Fruit fly (Drosophila melanogaster): ENCODE results near the gene CG42554.
"Not testable (repeated sequence)": the region's sequence is repeated elsewhere in the genome, so short reads cannot be mapped to it uniquely, and the experiment has no call there.

The CG42554 gene

DNA sequence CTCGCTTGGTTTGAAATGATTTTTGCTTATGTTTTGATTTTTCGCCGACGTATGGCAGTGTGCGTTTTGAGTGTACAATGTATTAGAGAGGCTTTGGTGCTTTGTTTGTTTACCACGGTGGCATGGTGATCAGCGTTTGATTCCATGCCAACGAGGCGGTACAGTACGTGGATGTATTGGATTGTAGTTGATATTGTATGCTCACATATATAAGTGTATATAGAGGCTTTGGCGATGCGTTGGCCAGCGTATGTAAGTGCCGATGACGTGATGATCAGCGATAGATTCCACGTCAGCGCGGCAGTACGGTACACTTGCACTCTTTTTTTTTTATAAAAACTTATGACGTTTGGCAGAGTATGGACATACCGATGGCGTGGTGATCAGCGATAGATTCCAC, 29.6 kb downstream of the CG42554 start, which contains the start of gene CG12502:
Gene CG12502 (plus strand): TSS at position 301 of the 400 bp plus-strand sequence.
- not testable (repeated sequence) for TF ChIP-seq CG8478, CTCF (optimal IDR thresholded peaks at IDR 0.05)

dm6 chr3L:868800-869199, 33.3 kb downstream of the CG42554 start:
- TF ChIP-seq CG8478 (optimal IDR thresholded peaks at IDR 0.05) (no peak), CTCF (optimal IDR thresholded peaks at IDR 0.05) (peak in 1 of 2 experiments; percentile 25)

- peak in 1 of 2 experiments; percentile 38 for TF ChIP-seq CTCF (optimal IDR thresholded peaks at IDR 0.05)
- no peak for TF ChIP-seq CG8478 (optimal IDR thresholded peaks at IDR 0.05)
Measured at dm6 chr3L:871713-872112, 36.2 kb downstream of the CG42554 start, which contains the start of gene Usp10. Usp10 (plus strand) TSS chr3L:871899.

- no peak for TF ChIP-seq CG8478 (optimal IDR thresholded peaks at IDR 0.05)
- no peak for TF ChIP-seq CTCF (optimal IDR thresholded peaks at IDR 0.05)
Measured at dm6 chr3L:872389-872972, 37.0 kb downstream of the CG42554 start.

dm6 chr3L:875416-876011, 40.0 kb downstream of the CG42554 start:
- no peak for TF ChIP-seq CG8478 (optimal IDR thresholded peaks at IDR 0.05)
- TF ChIP-seq CTCF (optimal IDR thresholded peaks at IDR 0.05): no peak

dm6 chr3L:876087-876486, 40.6 kb downstream of the CG42554 start:
- TF ChIP-seq CG8478 (optimal IDR thresholded peaks at IDR 0.05): no peak
- TF ChIP-seq CTCF (optimal IDR thresholded peaks at IDR 0.05): no peak

DNA sequence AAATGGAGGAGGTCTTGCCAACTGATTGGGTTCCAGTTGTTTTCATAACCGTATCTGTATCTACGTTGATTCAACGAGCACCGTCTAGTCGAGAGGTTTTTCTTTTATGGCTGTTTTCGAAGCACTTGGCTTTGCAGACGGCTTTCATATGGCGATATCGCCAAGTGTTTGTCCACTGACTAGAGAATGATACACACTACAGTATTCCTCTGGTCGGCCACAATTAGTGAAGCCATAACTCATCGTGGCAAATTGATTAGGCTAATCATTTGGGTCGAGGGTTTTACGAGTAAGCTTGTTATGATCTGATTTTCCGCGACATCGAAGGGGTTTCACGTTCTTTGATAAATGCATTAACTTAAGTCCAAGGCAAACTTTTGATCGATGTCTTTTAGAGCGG, 41.2 kb downstream of the CG42554 start:
- TF ChIP-seq CTCF (optimal IDR thresholded peaks at IDR 0.05): no peak
- TF ChIP-seq CG8478 (optimal IDR thresholded peaks at IDR 0.05): no peak

DNA sequence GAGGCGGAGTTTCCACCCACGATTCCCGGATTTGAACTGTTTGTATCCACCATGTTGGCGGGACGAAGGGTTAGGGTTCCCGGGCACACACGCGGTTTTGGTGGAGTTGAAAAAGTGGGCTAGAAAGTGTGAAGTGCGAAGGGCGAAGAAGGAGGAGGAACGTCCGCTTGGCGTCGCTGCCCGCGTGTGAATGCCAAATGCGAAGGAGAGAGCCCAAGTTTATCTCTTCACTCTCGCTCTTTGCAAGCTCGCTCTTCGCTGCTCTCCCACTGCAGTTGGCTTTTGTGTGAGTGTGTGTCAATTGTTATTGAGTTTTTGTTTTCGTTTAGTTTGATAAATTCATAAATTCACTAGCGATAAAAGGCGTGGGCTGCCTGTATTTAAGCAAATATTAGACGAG, 45.4 kb downstream of the CG42554 start:
- TF ChIP-seq CTCF (optimal IDR thresholded peaks at IDR 0.05) (no peak), CG8478 (optimal IDR thresholded peaks at IDR 0.05) (no peak)

DNA sequence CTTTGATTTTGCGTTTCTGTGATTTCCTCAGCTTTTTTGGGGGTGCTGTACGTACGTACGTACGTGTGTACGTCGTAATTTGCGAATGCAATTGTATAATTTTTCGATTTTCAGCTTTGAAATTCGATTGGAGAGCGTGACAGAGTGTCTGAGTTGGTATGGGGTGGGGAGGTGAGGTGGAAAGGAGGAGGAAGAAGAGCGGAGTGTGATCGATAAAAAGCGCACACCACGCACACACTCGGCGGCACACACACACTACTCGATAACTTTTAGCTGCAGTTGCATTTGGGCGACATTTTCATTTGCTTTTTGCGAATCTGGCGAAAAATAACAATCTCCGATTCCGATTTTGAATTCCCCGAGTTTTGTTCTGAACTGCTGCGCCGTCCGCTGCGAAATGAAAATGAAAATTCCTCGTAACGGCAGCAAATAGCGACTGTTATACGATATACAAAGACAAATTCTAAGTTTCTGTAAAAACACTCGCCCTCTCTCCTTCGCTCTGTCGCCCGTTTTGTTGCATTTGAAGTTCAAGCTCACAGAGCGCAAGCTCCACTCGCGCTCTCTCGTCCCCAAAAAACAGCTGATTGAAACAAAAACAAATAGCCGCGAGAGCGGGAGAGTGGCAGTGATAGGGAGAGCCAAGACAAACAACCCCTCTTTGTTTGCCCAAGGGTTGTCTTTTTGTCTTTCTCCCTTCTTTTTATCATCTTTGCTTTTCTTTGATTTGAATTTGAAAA, 46.2 kb downstream of the CG42554 start, which contains the start of gene CG13907:
Gene CG13907 (minus strand): TSS at position 518 of the 740 bp plus-strand sequence.
- no peak for TF ChIP-seq CG8478 (optimal IDR thresholded peaks at IDR 0.05)
- no peak for TF ChIP-seq CTCF (optimal IDR thresholded peaks at IDR 0.05)

DNA sequence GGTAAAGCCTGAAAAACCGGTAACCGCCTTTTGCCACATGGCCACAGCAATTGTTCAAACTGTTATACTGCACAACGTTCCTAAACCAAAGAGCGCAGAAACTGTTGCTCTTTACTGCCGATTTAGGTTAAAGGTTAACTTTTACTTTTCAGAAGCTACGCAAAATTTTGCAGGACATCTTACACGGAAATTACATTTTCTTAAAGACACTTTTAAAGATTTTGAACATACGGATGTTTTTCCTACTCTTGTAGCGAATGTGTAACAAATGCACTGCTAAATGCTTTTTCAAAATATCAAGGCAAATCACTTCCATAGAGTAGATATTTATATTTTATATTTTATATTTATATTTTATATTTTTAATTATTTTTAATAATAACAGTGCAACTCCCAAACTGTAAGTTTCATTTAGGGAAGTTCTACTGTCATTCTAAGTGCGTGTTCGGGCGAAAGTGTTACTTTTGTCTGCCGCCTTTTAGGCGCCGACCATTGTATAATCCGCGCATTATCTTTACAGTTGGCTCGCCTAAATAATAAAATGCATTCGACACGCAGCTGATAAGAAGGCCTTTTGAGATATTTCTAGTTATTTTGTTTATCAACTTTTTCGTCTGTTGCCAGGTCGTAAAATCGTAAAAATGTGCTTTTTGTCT, 46.9 kb downstream of the CG42554 start:
- TF ChIP-seq CG8478 (optimal IDR thresholded peaks at IDR 0.05) (no peak), CTCF (optimal IDR thresholded peaks at IDR 0.05) (no peak)

- TF ChIP-seq CG8478 (optimal IDR thresholded peaks at IDR 0.05): no peak
- TF ChIP-seq CTCF (optimal IDR thresholded peaks at IDR 0.05): peak; percentile 84 to 88
Measured at dm6 chr3L:882892-883255, 47.4 kb downstream of the CG42554 start.

- TF ChIP-seq CTCF (optimal IDR thresholded peaks at IDR 0.05): no peak
- no peak for TF ChIP-seq CG8478 (optimal IDR thresholded peaks at IDR 0.05)
Measured at dm6 chr3L:883786-884185, 48.3 kb downstream of the CG42554 start.

DNA sequence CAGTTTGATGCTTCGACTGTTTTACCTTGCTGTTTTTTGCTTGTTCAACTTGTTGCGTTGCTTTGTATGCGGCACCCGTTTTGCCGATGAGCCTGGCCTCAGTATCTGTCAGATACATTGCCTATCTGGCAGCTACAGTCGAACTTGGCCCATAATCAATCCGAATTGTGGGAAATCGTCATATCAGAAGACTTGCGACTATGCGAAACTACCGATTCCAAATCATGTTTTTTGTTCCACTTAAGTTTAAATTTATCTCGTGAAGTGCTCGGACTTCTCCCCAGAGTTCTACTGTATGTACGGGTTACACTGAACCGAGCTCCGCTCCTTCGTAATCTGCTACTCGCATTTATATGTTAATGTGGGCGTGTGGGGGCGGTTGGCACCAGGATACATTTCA, 48.8 kb downstream of the CG42554 start:
- no peak for TF ChIP-seq CTCF (optimal IDR thresholded peaks at IDR 0.05)
- TF ChIP-seq CG8478 (optimal IDR thresholded peaks at IDR 0.05): no peak

DNA sequence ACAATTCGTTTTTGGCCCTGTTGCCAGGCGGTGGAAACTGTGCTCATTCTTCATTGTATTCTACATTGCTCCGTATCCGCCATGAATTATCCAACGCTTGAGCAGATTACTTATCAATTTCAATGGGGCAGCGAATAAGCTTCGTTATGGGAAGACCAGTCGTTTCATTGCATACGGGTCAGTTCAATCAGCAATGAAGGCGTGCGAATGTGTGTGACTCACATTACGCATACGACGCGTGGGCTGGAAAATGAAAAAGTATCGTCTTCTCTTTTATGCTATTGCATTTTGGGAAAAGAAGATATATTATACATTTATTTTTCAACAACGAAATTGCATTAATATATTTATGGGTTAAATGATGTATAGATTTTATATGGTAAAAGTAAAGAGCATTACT, 49.5 kb downstream of the CG42554 start:
- TF ChIP-seq CTCF (optimal IDR thresholded peaks at IDR 0.05) (no peak), CG8478 (optimal IDR thresholded peaks at IDR 0.05) (no peak)

- TF ChIP-seq CG8478 (optimal IDR thresholded peaks at IDR 0.05) (no peak), CTCF (optimal IDR thresholded peaks at IDR 0.05) (no peak)
Measured at dm6 chr3L:885624-886257, 50.3 kb downstream of the CG42554 start.

Data from S2 (cell line).